Worm (Caenorhabditis elegans) whole organism, L3 larva: ENCODE measurements around the gene T07D1.3.
A peak's percentile ranks its signal among the peaks of the same experiment; 100 is the strongest.

Experiments
- ZK546.5 ChIP-seq: sonication (generic microtip); optimal IDR thresholded peaks from 2 replicates; lab custom pipeline; 2017; ENCODE audit warnings: missing biosample characterization, missing genetic modification characterization
- aly-2 ChIP-seq: fragments of 150-350 bp; optimal IDR thresholded peaks from 2 replicates; lab custom pipeline; 2014; ENCODE audit warnings: missing biosample characterization, missing genetic modification characterization
- ama-1 ChIP-seq: fragments of 150-350 bp; optimal IDR thresholded peaks from 2 replicates; lab custom pipeline; 2018
- egl-27 ChIP-seq: sonication (generic microtip); optimal IDR thresholded peaks from 4 replicates; lab custom pipeline; 2017; ENCODE audit warnings: missing biosample characterization, missing genetic modification reagents, missing genetic modification characterization
- mdl-1 ChIP-seq: fragments of 150-350 bp; optimal IDR thresholded peaks from 2 replicates; lab custom pipeline; 2014; ENCODE audit warnings: missing biosample characterization, missing genetic modification characterization
- mml-1 ChIP-seq: fragments of 150-350 bp; sonication (generic microtip); optimal IDR thresholded peaks from 3 replicates; lab custom pipeline; 2014; ENCODE audit warnings: missing biosample characterization, missing genetic modification characterization
- nhr-23 ChIP-seq: fragments of 150-350 bp; optimal IDR thresholded peaks from 2 replicates; lab custom pipeline; 2014; ENCODE audit warnings: missing biosample characterization, missing genetic modification reagents, missing genetic modification characterization
- unc-62 ChIP-seq: fragments of 150-350 bp; sonication (generic microtip); optimal IDR thresholded peaks from 4 replicates; lab custom pipeline; 2014; ENCODE audit warnings: missing biosample characterization, missing genetic modification reagents, missing genetic modification characterization
- zag-1 ChIP-seq: fragments of 150-350 bp; optimal IDR thresholded peaks from 2 replicates; lab custom pipeline; 2014; ENCODE audit warnings: missing biosample characterization, missing genetic modification characterization
- ztf-4 ChIP-seq: fragments of 150-350 bp; optimal IDR thresholded peaks from 2 replicates; lab custom pipeline; 2014; ENCODE audit warnings: missing biosample characterization, missing genetic modification characterization

DNA sequence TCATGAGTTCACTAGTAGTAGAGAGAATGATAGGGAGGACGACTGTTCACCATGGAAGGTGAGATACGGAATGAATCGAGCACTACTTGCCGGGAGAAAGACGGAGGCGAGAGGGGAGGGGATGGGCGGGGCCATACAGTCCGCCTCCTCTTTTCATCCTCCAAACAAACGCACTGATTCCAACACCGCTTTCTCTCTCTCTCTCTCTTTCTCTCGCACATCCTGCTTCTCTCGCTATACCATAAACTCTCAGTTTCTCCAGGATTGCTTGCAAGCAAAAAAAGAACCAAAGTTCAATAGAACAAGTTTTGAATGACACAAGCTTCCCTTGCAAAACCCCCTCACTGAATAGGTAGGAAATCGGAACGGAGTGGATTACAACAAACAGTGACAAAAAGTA is 7.9 kb downstream of the T07D1.3 start:
- TF ChIP-seq unc-62 (GFP tag; lab: Kevin White, UChicago) (no peak), aly-2 (tag; lab: Kevin White, UChicago) (no peak), ZK546.5 (no peak), egl-27 (tag; lab: Kevin White, UChicago) (no peak), ztf-4 (no peak), mml-1 (tag; lab: Kevin White, UChicago) (no peak), ama-1 (lab: Kevin White, UChicago) (peak; percentile 24), mdl-1 (tag; lab: Kevin White, UChicago) (no peak), zag-1 (tag; lab: Kevin White, UChicago) (no peak), nhr-23 (tag; lab: Kevin White, UChicago) (no peak)
